Worm (Caenorhabditis elegans) whole organism, young adult: ENCODE data around the gene vha-2.
A peak's percentile ranks its signal among the peaks of the same experiment; 100 is the strongest.

Source experiments
- D2030.7 ChIP-seq: fragments of 200-800 bp; sonication (Bioruptor generic); IDR thresholded peaks from 2 replicates; pipeline ENCODE4 v1.3.6; 2022; ENCODE audit warnings: missing genetic modification reagents, missing genetic modification characterization, missing compliant biosample characterization
- F23B12.7 ChIP-seq: sonication (generic microtip); optimal IDR thresholded peaks from 2 replicates; lab custom pipeline; 2017; ENCODE audit warnings: missing genetic modification characterization, mild to moderate bottlenecking, missing compliant biosample characterization, antibody characterized with exemption, moderate library complexity; ENCODE audit not compliant: insufficient read depth
- F37B4.10 ChIP-seq: fragments of 200-800 bp; sonication (Bioruptor generic); IDR thresholded peaks from 2 replicates; pipeline ENCODE4 v1.3.6; 2022; ENCODE audit warnings: missing genetic modification characterization, missing compliant biosample characterization
- F39B2.1 ChIP-seq: fragments of 200-800 bp; sonication (Bioruptor generic); IDR thresholded peaks from 2 replicates; pipeline ENCODE4 v1.3.6; 2022; ENCODE audit warnings: missing genetic modification reagents, missing genetic modification characterization, missing compliant biosample characterization
- F57C9.4 ChIP-seq: sonication (generic microtip); optimal IDR thresholded peaks from 2 replicates; lab custom pipeline; 2017; ENCODE audit warnings: mild to moderate bottlenecking, missing genetic modification characterization, missing compliant biosample characterization
- Y53G8AR.9 ChIP-seq: fragments of 200-800 bp; sonication (Bioruptor generic); conservative IDR thresholded peaks from 2 replicates; pipeline ENCODE4 v1.3.6; 2022; ENCODE audit warnings: missing genetic modification reagents, missing genetic modification characterization, missing compliant biosample characterization
- Y95B8A.8 ChIP-seq: fragments of 200-800 bp; sonication (Bioruptor generic); IDR thresholded peaks from 2 replicates; pipeline ENCODE4 v1.3.6; 2022; ENCODE audit warnings: missing genetic modification reagents, missing genetic modification characterization, missing compliant biosample characterization
- ama-1 ChIP-seq, 3 experiments: fragments of 150-350 bp in 1 of 3; sonication (generic microtip) in 2 of 3; optimal IDR thresholded peaks; 2 replicates each; lab custom pipeline; 2014 to 2018; ENCODE audit warnings: missing biosample characterization in 2 of 3, missing genetic modification characterization in 2 of 3, missing genetic modification reagents in 2 of 3
- atf-7 ChIP-seq: sonication (generic microtip); optimal IDR thresholded peaks from 2 replicates; lab custom pipeline; 2017; ENCODE audit warnings: mild to moderate bottlenecking, missing genetic modification characterization, missing compliant biosample characterization
- attf-6 ChIP-seq: fragments of 200-800 bp; sonication (Bioruptor generic); IDR thresholded peaks from 2 replicates; pipeline ENCODE4 v1.3.6; 2022; ENCODE audit warnings: missing genetic modification reagents, missing genetic modification characterization, missing compliant biosample characterization
- ceh-40 ChIP-seq: fragments of 200-800 bp; sonication (Bioruptor generic); IDR thresholded peaks from 2 replicates; pipeline ENCODE4 v1.3.6; 2022; ENCODE audit warnings: missing genetic modification characterization, missing compliant biosample characterization
- ceh-58 ChIP-seq: fragments of 200-800 bp; sonication (Bioruptor generic); IDR thresholded peaks from 2 replicates; pipeline ENCODE4 v1.3.6; 2022; ENCODE audit warnings: missing genetic modification characterization, missing compliant biosample characterization
- ceh-91 ChIP-seq: fragments of 200-800 bp; sonication (Bioruptor generic); IDR thresholded peaks from 2 replicates; pipeline ENCODE4 v1.3.6; 2022; ENCODE audit warnings: missing genetic modification reagents, missing genetic modification characterization, missing compliant biosample characterization
- chd-7 ChIP-seq: sonication (generic microtip); optimal IDR thresholded peaks from 2 replicates; lab custom pipeline; 2016; ENCODE audit warnings: mild to moderate bottlenecking, missing genetic modification characterization, moderate library complexity, missing compliant biosample characterization
- die-1 ChIP-seq: sonication (generic microtip); optimal IDR thresholded peaks from 2 replicates; lab custom pipeline; 2016; ENCODE audit warnings: missing genotype, mild to moderate bottlenecking, missing genetic modification characterization, missing compliant biosample characterization
- efl-1 ChIP-seq: fragments of 150-350 bp; optimal IDR thresholded peaks from 2 replicates; lab custom pipeline; 2014; ENCODE audit warnings: missing biosample characterization, missing genetic modification reagents, missing genetic modification characterization
- egl-18 ChIP-seq: fragments of 200-800 bp; sonication (Bioruptor generic); IDR thresholded peaks from 2 replicates; pipeline ENCODE4 v1.3.6; 2022; ENCODE audit warnings: missing genetic modification reagents, missing genetic modification characterization, missing compliant biosample characterization
- egrh-3 ChIP-seq: fragments of 200-800 bp; sonication (Bioruptor generic); IDR thresholded peaks from 2 replicates; pipeline ENCODE4 v1.3.6; 2022; ENCODE audit warnings: missing genetic modification reagents, missing genetic modification characterization, missing compliant biosample characterization
- ets-4 ChIP-seq: fragments of 200-800 bp; sonication (Bioruptor generic); optimal IDR thresholded peaks from 2 replicates; lab custom pipeline; 2018; ENCODE audit warnings: mild to moderate bottlenecking, missing genetic modification characterization, missing compliant biosample characterization
- gei-17 ChIP-seq: fragments of 200-800 bp; sonication (Bioruptor generic); optimal IDR thresholded peaks from 2 replicates; lab custom pipeline; 2018; ENCODE audit warnings: mild to moderate bottlenecking, missing genetic modification characterization, missing compliant biosample characterization
- hmg-1.2 ChIP-seq: fragments of 200-800 bp; sonication (Bioruptor generic); IDR thresholded peaks from 2 replicates; pipeline ENCODE4 v1.3.6; 2022; ENCODE audit warnings: missing genetic modification reagents, missing genetic modification characterization, missing compliant biosample characterization
- hmg-20 ChIP-seq: fragments of 200-800 bp; sonication (Bioruptor generic); IDR thresholded peaks from 2 replicates; pipeline ENCODE4 v1.3.6; 2022; ENCODE audit warnings: missing genetic modification reagents, missing genetic modification characterization, missing compliant biosample characterization
- hrde-1 ChIP-seq: sonication (generic microtip); optimal IDR thresholded peaks from 2 replicates; lab custom pipeline; 2016; ENCODE audit warnings: missing genetic modification characterization, mild to moderate bottlenecking, missing compliant biosample characterization, moderate library complexity, missing genotype, missing genetic modification reagents, borderline replicate concordance
- let-607 ChIP-seq, 2 experiments: fragments of 200-800 bp in 1 of 2; sonication (Bioruptor generic) in 1 of 2; sonication (generic microtip) in 1 of 2; optimal IDR thresholded peaks; 2 replicates each; lab custom pipeline; 2016 to 2018; ENCODE audit warnings: mild to moderate bottlenecking in 2 of 2, missing compliant biosample characterization in 2 of 2, missing genetic modification characterization in 2 of 2, moderate library complexity in 2 of 2, missing genotype in 1 of 2
- lin-35 ChIP-seq, 3 experiments: fragments of 150-350 bp in 2 of 3; sonication (generic microtip) in 1 of 3; optimal IDR thresholded peaks; 2 replicates each; lab custom pipeline; 2014 to 2018; ENCODE audit warnings: missing biosample characterization in 3 of 3, missing genetic modification characterization in 3 of 3, missing genetic modification reagents in 3 of 3
- lin-40 ChIP-seq: sonication (generic microtip); optimal IDR thresholded peaks from 2 replicates; lab custom pipeline; 2016; ENCODE audit warnings: missing genetic modification characterization, mild to moderate bottlenecking, missing compliant biosample characterization, missing genotype, missing genetic modification reagents
- lsl-1 ChIP-seq: fragments of 200-800 bp; sonication (Bioruptor generic); optimal IDR thresholded peaks from 2 replicates; lab custom pipeline; 2018; ENCODE audit warnings: mild to moderate bottlenecking, missing genetic modification characterization, moderate library complexity, missing compliant biosample characterization
- madf-6 ChIP-seq: fragments of 200-800 bp; sonication (Bioruptor generic); IDR thresholded peaks from 2 replicates; pipeline ENCODE4 v1.3.6; 2022; ENCODE audit warnings: missing genetic modification reagents, missing genetic modification characterization, missing compliant biosample characterization
- madf-8 ChIP-seq: fragments of 200-800 bp; sonication (Bioruptor generic); conservative IDR thresholded peaks from 2 replicates; pipeline ENCODE4 v1.3.6; 2022; ENCODE audit warnings: missing genetic modification reagents, missing genetic modification characterization, missing compliant biosample characterization
- nhr-27 ChIP-seq: fragments of 200-800 bp; sonication (Bioruptor generic); optimal IDR thresholded peaks from 2 replicates; lab custom pipeline; 2018; ENCODE audit warnings: mild to moderate bottlenecking, missing genetic modification characterization, moderate library complexity, missing compliant biosample characterization
- nhr-80 ChIP-seq: sonication (generic microtip); optimal IDR thresholded peaks from 2 replicates; lab custom pipeline; 2016; ENCODE audit warnings: missing genetic modification characterization, missing compliant biosample characterization
- nhr-90 ChIP-seq: sonication (generic microtip); optimal IDR thresholded peaks from 2 replicates; lab custom pipeline; 2016; ENCODE audit warnings: missing genotype, mild to moderate bottlenecking, missing genetic modification characterization, missing compliant biosample characterization
- pbrm-1 ChIP-seq: fragments of 200-800 bp; sonication (Bioruptor generic); IDR thresholded peaks from 2 replicates; pipeline ENCODE4 v1.3.6; 2022; ENCODE audit warnings: missing genetic modification reagents, missing genetic modification characterization, missing compliant biosample characterization
- rcor-1 ChIP-seq: fragments of 200-800 bp; sonication (Bioruptor generic); IDR thresholded peaks from 2 replicates; pipeline ENCODE4 v1.3.6; 2022; ENCODE audit warnings: missing genetic modification reagents, missing genetic modification characterization, missing compliant biosample characterization
- rec-8 ChIP-seq, 2 experiments: sonication (generic microtip); optimal IDR thresholded peaks; 2 replicates each; lab custom pipeline; 2016; ENCODE audit warnings: mild to moderate bottlenecking in 2 of 2, missing genetic modification characterization in 2 of 2, missing genetic modification reagents in 2 of 2, missing genotype in 2 of 2, missing biosample characterization in 1 of 2, missing compliant biosample characterization in 1 of 2, moderate library complexity in 1 of 2
- repo-1 ChIP-seq: sonication (generic microtip); optimal IDR thresholded peaks from 2 replicates; lab custom pipeline; 2017; ENCODE audit warnings: mild to moderate bottlenecking, missing genetic modification characterization, missing compliant biosample characterization
- sea-2 ChIP-seq: fragments of 200-800 bp; sonication (Bioruptor generic); IDR thresholded peaks from 2 replicates; pipeline ENCODE4 v1.3.6; 2022; ENCODE audit warnings: missing genetic modification characterization, missing compliant biosample characterization
- snpc-4 ChIP-seq, 5 experiments: fragments of 150-350 bp in 1 of 5; sonication (generic microtip) in 4 of 5; optimal IDR thresholded peaks; 2 replicates each; lab custom pipeline; 2014 to 2018; ENCODE audit warnings: missing genetic modification characterization in 5 of 5, missing biosample characterization in 3 of 5, antibody characterized with exemption in 2 of 5, mild to moderate bottlenecking in 2 of 5, missing compliant biosample characterization in 2 of 5, missing genotype in 2 of 5, moderate library complexity in 2 of 5, missing genetic modification reagents in 1 of 5
- somi-1 ChIP-seq: fragments of 200-800 bp; sonication (Bioruptor generic); optimal IDR thresholded peaks from 2 replicates; lab custom pipeline; 2018; ENCODE audit warnings: mild to moderate bottlenecking, missing genetic modification characterization, missing compliant biosample characterization
- tbp1 ChIP-seq: fragments of 200-800 bp; sonication (Bioruptor generic); optimal IDR thresholded peaks from 2 replicates; lab custom pipeline; 2018; ENCODE audit warnings: mild to moderate bottlenecking, missing genetic modification characterization, missing compliant biosample characterization
- tlf-1 ChIP-seq: fragments of 200-800 bp; sonication (Bioruptor generic); optimal IDR thresholded peaks from 2 replicates; lab custom pipeline; 2018; ENCODE audit warnings: mild to moderate bottlenecking, missing genetic modification characterization, missing compliant biosample characterization
- unc-62 ChIP-seq: fragments of 150-350 bp; optimal IDR thresholded peaks from 2 replicates; lab custom pipeline; 2014; ENCODE audit warnings: missing biosample characterization, missing genetic modification reagents, missing genetic modification characterization
- xnd-1 ChIP-seq: sonication (generic microtip); optimal IDR thresholded peaks from 2 replicates; lab custom pipeline; 2016; ENCODE audit warnings: missing genotype, missing genetic modification reagents, missing genetic modification characterization, missing compliant biosample characterization
- ztf-18 ChIP-seq: sonication (generic microtip); optimal IDR thresholded peaks from 2 replicates; lab custom pipeline; 2016; ENCODE audit warnings: missing genotype, mild to moderate bottlenecking, missing genetic modification characterization, missing compliant biosample characterization
- ztf-22 ChIP-seq: fragments of 200-800 bp; sonication (Bioruptor generic); optimal IDR thresholded peaks from 2 replicates; lab custom pipeline; 2018; ENCODE audit warnings: mild to moderate bottlenecking, missing genetic modification characterization, moderate library complexity, missing compliant biosample characterization
- ztf-26 ChIP-seq: sonication (generic microtip); optimal IDR thresholded peaks from 2 replicates; lab custom pipeline; 2017; ENCODE audit warnings: missing genetic modification characterization, missing compliant biosample characterization
- ztf-3 ChIP-seq: fragments of 200-800 bp; sonication (Bioruptor generic); optimal IDR thresholded peaks from 2 replicates; lab custom pipeline; 2018; ENCODE audit warnings: mild to moderate bottlenecking, missing genetic modification characterization, missing compliant biosample characterization

vha-2 gene

ce11 chrIII:9765465-9765900 lies 16.5 kb upstream of the vha-2 start (continued):
- peak; percentile 94 for TF ChIP-seq nhr-90 (tag; lab: Kevin White, UChicago)
- peak; percentile 92 for TF ChIP-seq rcor-1
- peak; percentile 98 for TF ChIP-seq Y53G8AR.9
- TF ChIP-seq ceh-40 (GFP tag; lab: Robert Waterston, UW), result peak; percentile 79
- peak; percentile 93 for TF ChIP-seq egl-18 (GFP tag; lab: Robert Waterston, UW)
- peak; percentile 37 for TF ChIP-seq unc-62 (GFP tag; lab: Kevin White, UChicago)
- TF ChIP-seq F23B12.7 (tag; lab: Kevin White, UChicago), result no peak
- peak; percentile 77 for TF ChIP-seq F39B2.1 (GFP tag; lab: Robert Waterston, UW)
- TF ChIP-seq lsl-1, result peak; percentile 29
- TF ChIP-seq gei-17 (GFP tag; lab: Kevin White, UChicago), result peak; percentile 90
- TF ChIP-seq repo-1 (tag; lab: Kevin White, UChicago), result peak; percentile 98
- peak; percentile 92 for TF ChIP-seq nhr-27 (tag; lab: Kevin White, UChicago)
- peak; percentile 87 for TF ChIP-seq hmg-20 (GFP tag; lab: Robert Waterston, UW)
- no peak for TF ChIP-seq madf-8
- TF ChIP-seq ztf-18, result peak; percentile 82
- peak; percentile 90 for TF ChIP-seq ama-1 (optimal IDR thresholded peaks at IDR 0.05; lab: Kevin White, UChicago)
- TF ChIP-seq ama-1 (GFP tag; optimal IDR thresholded peaks at IDR 0.05; lab: Kevin White, UChicago), result peak in 1 of 2 experiments; percentile 78
- peak; percentile 62 for TF ChIP-seq die-1 (tag; lab: Kevin White, UChicago)
- TF ChIP-seq F37B4.10, result peak; percentile 94; the same call in 1 of the 2 replicates
- TF ChIP-seq efl-1, result no peak
- TF ChIP-seq hrde-1 (tag; lab: Kevin White, UChicago), result no peak
- TF ChIP-seq ztf-22 (GFP tag; lab: Kevin White, UChicago), result peak; percentile 97
- TF ChIP-seq Y95B8A.8 (GFP tag; lab: Robert Waterston, UW), result peak; percentile 96
- peak; percentile 97 for TF ChIP-seq tlf-1 (GFP tag; lab: Kevin White, UChicago)
- TF ChIP-seq egrh-3 (GFP tag; lab: Robert Waterston, UW), result peak; percentile 54
- peak in 2 of 3 experiments; percentile 44 to 94 for TF ChIP-seq lin-35 (GFP tag; optimal IDR thresholded peaks at IDR 0.05; lab: Kevin White, UChicago)
- TF ChIP-seq nhr-80, result peak; percentile 97
- TF ChIP-seq D2030.7, result 0 out of 2 replicates have a peak, but pooled peaks have one; percentile 16
- TF ChIP-seq somi-1 (GFP tag; lab: Kevin White, UChicago), result peak; percentile 99
- peak; percentile 97 for TF ChIP-seq pbrm-1
- TF ChIP-seq attf-6 (GFP tag; lab: Robert Waterston, UW), result peak; percentile 44; the same call in 1 of the 2 replicates
- no peak for TF ChIP-seq ceh-58 (GFP tag; lab: Robert Waterston, UW)
- peak; percentile 99 for TF ChIP-seq chd-7 (tag; lab: Kevin White, UChicago)
- TF ChIP-seq sea-2 (GFP tag; lab: Robert Waterston, UW), result peak; percentile 94
- TF ChIP-seq let-607 (tag; optimal IDR thresholded peaks at IDR 0.05; lab: Kevin White, UChicago), result peak; percentile 91 to 94
- peak; percentile 98 for TF ChIP-seq ztf-26 (tag; lab: Kevin White, UChicago)
- no peak for TF ChIP-seq rec-8 (tag; optimal IDR thresholded peaks at IDR 0.05; lab: Kevin White, UChicago)
- no peak for TF ChIP-seq xnd-1 (tag; lab: Kevin White, UChicago)
- peak; percentile 98 for TF ChIP-seq lin-40
- TF ChIP-seq madf-6 (GFP tag; lab: Robert Waterston, UW), result peak; percentile 66
- no peak for TF ChIP-seq ceh-91 (GFP tag; lab: Robert Waterston, UW)
- TF ChIP-seq atf-7 (tag; lab: Kevin White, UChicago), result peak; percentile 97
- TF ChIP-seq ztf-3 (GFP tag; lab: Kevin White, UChicago), result peak; percentile 97
- peak; percentile 43 for TF ChIP-seq snpc-4 (GFP tag; optimal IDR thresholded peaks at IDR 0.05; lab: Kevin White, UChicago)
- TF ChIP-seq snpc-4 (tag; optimal IDR thresholded peaks at IDR 0.05; lab: Kevin White, UChicago), result peak in 3 of 4 experiments; percentile 57 to 84 (median 83)
- peak; percentile 95 for TF ChIP-seq F57C9.4 (tag; lab: Kevin White, UChicago)
- peak; percentile 98 for TF ChIP-seq ets-4 (GFP tag; lab: Kevin White, UChicago)
- peak; percentile 95 for TF ChIP-seq hmg-1.2 (GFP tag; lab: Robert Waterston, UW)
- peak; percentile 75 for TF ChIP-seq tbp1
